Worm (Caenorhabditis elegans) whole organism, young adult: Measurements from ENCODE around the gene unc-132.

Experiments used
- ama-1 ChIP-seq, 3 experiments: fragments of 150-350 bp in 1 of 3; sonication (generic microtip) in 2 of 3; optimal IDR thresholded peaks; 2 replicates each; lab custom pipeline; 2014 to 2018; ENCODE audit warnings: missing biosample characterization in 2 of 3, missing genetic modification characterization in 2 of 3, missing genetic modification reagents in 2 of 3
- ceh-58 ChIP-seq: fragments of 200-800 bp; sonication (Bioruptor generic); IDR thresholded peaks from 2 replicates; pipeline ENCODE4 v1.3.6; 2022; ENCODE audit warnings: missing genetic modification characterization, missing compliant biosample characterization
- egrh-3 ChIP-seq: fragments of 200-800 bp; sonication (Bioruptor generic); IDR thresholded peaks from 2 replicates; pipeline ENCODE4 v1.3.6; 2022; ENCODE audit warnings: missing genetic modification reagents, missing genetic modification characterization, missing compliant biosample characterization
- lin-35 ChIP-seq, 3 experiments: fragments of 150-350 bp in 2 of 3; sonication (generic microtip) in 1 of 3; optimal IDR thresholded peaks; 2 replicates each; lab custom pipeline; 2014 to 2018; ENCODE audit warnings: missing biosample characterization in 3 of 3, missing genetic modification characterization in 3 of 3, missing genetic modification reagents in 3 of 3
- pha-4 ChIP-seq: fragments of 150-350 bp; sonication (generic microtip); optimal IDR thresholded peaks from 2 replicates; lab custom pipeline; 2014; ENCODE audit warnings: missing biosample characterization, missing genetic modification reagents, missing genetic modification characterization
- rcor-1 ChIP-seq: fragments of 200-800 bp; sonication (Bioruptor generic); IDR thresholded peaks from 2 replicates; pipeline ENCODE4 v1.3.6; 2022; ENCODE audit warnings: missing genetic modification reagents, missing genetic modification characterization, missing compliant biosample characterization
- tlf-1 ChIP-seq: fragments of 200-800 bp; sonication (Bioruptor generic); optimal IDR thresholded peaks from 2 replicates; lab custom pipeline; 2018; ENCODE audit warnings: mild to moderate bottlenecking, missing genetic modification characterization, missing compliant biosample characterization
- unc-130 ChIP-seq: sonication (generic microtip); optimal IDR thresholded peaks from 2 replicates; lab custom pipeline; 2016; ENCODE audit warnings: missing genetic modification reagents, missing genetic modification characterization, missing compliant biosample characterization
- unc-62 ChIP-seq: fragments of 150-350 bp; optimal IDR thresholded peaks from 2 replicates; lab custom pipeline; 2014; ENCODE audit warnings: missing biosample characterization, missing genetic modification reagents, missing genetic modification characterization
- ztf-28 ChIP-seq: fragments of 200-800 bp; sonication (Bioruptor generic); IDR thresholded peaks from 2 replicates; pipeline ENCODE4 v1.3.6; 2022; ENCODE audit warnings: missing genetic modification reagents, missing genetic modification characterization, missing compliant biosample characterization

ce11 chrV:3673080-3673479 lies 13.8 kb upstream of the unc-132 start, which contains the start of gene pals-33:
- TF ChIP-seq ztf-28 (GFP tag; lab: Robert Waterston, UW): no peak
- TF ChIP-seq unc-130 (GFP tag; lab: Kevin White, UChicago): no peak
- TF ChIP-seq egrh-3: no peak
- no peak for TF ChIP-seq ceh-58 (GFP tag; lab: Robert Waterston, UW)
- TF ChIP-seq lin-35 (GFP tag; optimal IDR thresholded peaks at IDR 0.05; lab: Kevin White, UChicago): no peak
- TF ChIP-seq pha-4 (tag; lab: Kevin White, UChicago): no peak
- TF ChIP-seq rcor-1 (GFP tag; lab: Robert Waterston, UW): no peak
- no peak for TF ChIP-seq unc-62 (GFP tag; lab: Kevin White, UChicago)
- TF ChIP-seq tlf-1: no peak
- no peak for TF ChIP-seq ama-1 (optimal IDR thresholded peaks at IDR 0.05; lab: Kevin White, UChicago)
- no peak for TF ChIP-seq ama-1 (GFP tag; optimal IDR thresholded peaks at IDR 0.05; lab: Kevin White, UChicago)
